Worm (Caenorhabditis elegans) whole organism, midembryonic: Measurements from ENCODE around the gene F14D7.18.
"Not testable (repeated sequence)": the region's sequence is repeated elsewhere in the genome, so short reads cannot be mapped to it uniquely, and the experiment has no call there.

Source experiments
- T22C8.4 ChIP-seq: fragments of 200-800 bp; sonication (Bioruptor generic); IDR thresholded peaks from 2 replicates; pipeline ENCODE4 v1.3.6; 2022; ENCODE audit warnings: missing genetic modification characterization, missing compliant biosample characterization
- cog-1 ChIP-seq: sonication (generic microtip); optimal IDR thresholded peaks from 2 replicates; lab custom pipeline; 2016; ENCODE audit warnings: missing genetic modification characterization, missing compliant biosample characterization
- flt-1 ChIP-seq: fragments of 200-800 bp; sonication (Bioruptor generic); IDR thresholded peaks from 2 replicates; pipeline ENCODE4 v1.3.6; 2022; ENCODE audit warnings: missing genetic modification characterization, missing compliant biosample characterization
- klf-2 ChIP-seq: fragments of 200-800 bp; sonication (Bioruptor generic); conservative IDR thresholded peaks from 2 replicates; pipeline ENCODE4 v1.3.6; 2022; ENCODE audit warnings: missing genetic modification reagents, missing genetic modification characterization, missing compliant biosample characterization
- med-1 ChIP-seq: sonication (generic microtip); optimal IDR thresholded peaks from 2 replicates; lab custom pipeline; 2017; ENCODE audit warnings: missing genetic modification characterization, mild to moderate bottlenecking, missing compliant biosample characterization, antibody characterized with exemption, missing genetic modification reagents; ENCODE audit not compliant: insufficient read depth
- ref-1 ChIP-seq: fragments of 200-800 bp; sonication (Bioruptor generic); conservative IDR thresholded peaks from 2 replicates; pipeline ENCODE4 v1.3.6; 2022; ENCODE audit warnings: missing genetic modification reagents, missing genetic modification characterization, missing compliant biosample characterization
- tab-1 ChIP-seq: fragments of 200-800 bp; sonication (Bioruptor generic); IDR thresholded peaks from 2 replicates; pipeline ENCODE4 v1.3.6; 2022; ENCODE audit warnings: missing genetic modification characterization, missing compliant biosample characterization
- ztf-23 ChIP-seq: fragments of 200-800 bp; sonication (Bioruptor generic); IDR thresholded peaks from 2 replicates; pipeline ENCODE4 v1.3.6; 2022; ENCODE audit warnings: missing genetic modification reagents, missing genetic modification characterization, missing compliant biosample characterization
- ztf-29 ChIP-seq: fragments of 200-800 bp; sonication (Bioruptor generic); IDR thresholded peaks from 2 replicates; pipeline ENCODE4 v1.3.6; 2022; ENCODE audit warnings: missing genetic modification reagents, missing genetic modification characterization, missing compliant biosample characterization

Gene F14D7.18

DNA sequence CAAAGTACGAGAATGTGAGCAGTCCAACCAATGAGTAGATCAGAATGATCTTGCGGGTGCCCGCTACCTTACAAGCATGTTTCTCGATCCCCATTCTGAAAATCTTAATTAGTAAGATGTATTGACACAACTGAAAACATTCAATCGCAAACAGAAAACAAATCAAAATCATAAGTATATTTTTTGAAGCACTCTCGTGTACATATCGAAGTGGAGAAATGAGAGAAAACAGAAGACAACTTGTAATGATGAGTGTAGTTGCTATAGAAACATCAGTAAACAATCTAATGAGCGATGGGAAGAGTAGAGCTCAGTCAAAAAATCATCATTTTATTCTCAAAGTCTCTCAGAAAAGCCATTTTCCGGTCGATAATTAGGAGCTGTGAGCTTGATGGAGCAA is 22.2 kb upstream of the F14D7.18 start, which contains the start of gene F14D7.8:
TSS of gene F14D7.8 (minus strand) at position 101 of the 400 bp plus-strand sequence.
- TF ChIP-seq cog-1 (no peak), klf-2 (GFP tag; lab: Robert Waterston, UW) (no peak)

DNA sequence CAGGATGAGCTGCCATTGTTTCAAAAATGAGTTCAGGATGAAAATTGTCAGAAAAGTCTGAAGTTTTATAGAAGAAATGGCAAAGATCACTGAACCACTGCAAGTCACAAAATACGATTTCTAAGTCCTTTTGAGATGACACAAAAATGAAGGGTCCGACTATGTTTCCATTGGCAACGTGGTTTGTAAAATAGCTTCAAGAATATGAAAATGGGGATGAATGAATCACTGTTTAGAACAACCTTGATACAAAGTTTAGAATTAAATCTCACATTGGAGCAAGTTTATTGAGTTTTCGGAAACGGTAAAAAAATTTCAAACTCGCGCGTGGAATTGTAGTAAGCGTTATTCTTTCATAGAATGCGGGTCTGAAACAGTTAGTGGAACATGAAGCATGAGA is 20.6 kb upstream of the F14D7.18 start, which contains the start of gene ddn-3:
TSS of gene ddn-3 (minus strand) at position 101 of the 400 bp plus-strand sequence.
- TF ChIP-seq flt-1 (no peak), ref-1 (GFP tag; lab: Robert Waterston, UW) (no peak), klf-2 (GFP tag; lab: Robert Waterston, UW) (no peak), T22C8.4 (GFP tag; lab: Robert Waterston, UW) (no peak), ztf-23 (GFP tag; lab: Robert Waterston, UW) (no peak)

DNA sequence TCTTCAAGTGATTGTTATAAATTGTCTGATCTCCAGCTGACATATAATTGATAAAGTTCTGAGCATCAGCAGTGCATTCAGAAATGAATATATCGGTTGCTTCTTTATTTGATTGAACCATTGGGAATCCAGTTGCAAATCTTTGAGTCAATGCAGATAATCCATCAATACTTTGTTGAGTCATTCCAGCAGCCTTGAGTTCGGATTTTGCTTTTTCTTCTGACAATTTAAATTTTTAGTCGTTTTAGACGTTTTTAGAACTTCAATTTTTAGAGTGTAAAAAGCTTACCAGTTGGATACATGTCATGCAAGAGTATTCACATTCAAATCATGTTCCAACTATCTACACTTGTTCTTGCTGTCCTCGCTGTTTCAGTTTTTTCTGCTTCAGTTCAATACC is 19.1 kb upstream of the F14D7.18 start, which contains the start of gene F14D7.14:
TSS of gene F14D7.14 (plus strand) at position 301 of the 400 bp plus-strand sequence.
- not testable (repeated sequence) for TF ChIP-seq flt-1; ztf-29 (GFP tag; lab: Robert Waterston, UW); T22C8.4 (GFP tag; lab: Robert Waterston, UW)

DNA sequence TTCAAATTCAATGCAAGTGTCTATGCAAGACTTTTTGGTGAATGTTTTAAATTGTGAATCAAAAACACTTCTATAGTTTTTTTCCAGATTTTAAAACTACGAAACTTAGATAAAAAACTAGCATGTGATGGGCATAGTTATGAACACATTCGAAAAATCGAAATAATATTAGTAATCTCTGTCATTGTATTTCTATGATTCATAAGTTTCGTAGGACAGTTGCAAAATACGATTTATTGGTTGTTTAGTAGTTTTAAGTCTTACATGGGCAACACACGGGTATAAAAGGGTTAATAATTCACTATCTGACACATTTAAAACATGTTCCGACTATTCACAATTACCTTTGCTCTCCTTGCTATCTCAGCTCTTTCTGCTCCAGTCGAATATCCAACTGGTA is 17.6 kb upstream of the F14D7.18 start, which contains the start of gene spig-5:
TSS of gene spig-5 (plus strand) at position 301 of the 400 bp plus-strand sequence.
- TF ChIP-seq med-1 (GFP tag; lab: Kevin White, UChicago); ztf-23 (GFP tag; lab: Robert Waterston, UW); ztf-29 (GFP tag; lab: Robert Waterston, UW): not testable (repeated sequence)

- not testable (repeated sequence) for TF ChIP-seq ztf-29 (GFP tag; lab: Robert Waterston, UW); T22C8.4 (GFP tag; lab: Robert Waterston, UW); med-1 (GFP tag; lab: Kevin White, UChicago)
These were observed 16.2 kb upstream of the F14D7.18 start, which contains the start of gene spig-4 for ce11 chrV:14306771-14307170. Gene spig-4 (minus strand): TSS chrV:14306871.

ce11 chrV:14301076-14301475 is 10.5 kb upstream of the F14D7.18 start, which contains the start of gene F14D7.6:
Gene F14D7.6 (plus strand): TSS chrV:14301413.
- no peak for TF ChIP-seq tab-1 (GFP tag; lab: Robert Waterston, UW)
- no peak for TF ChIP-seq med-1 (GFP tag; lab: Kevin White, UChicago)
- no peak for TF ChIP-seq klf-2 (GFP tag; lab: Robert Waterston, UW)
- TF ChIP-seq ztf-23 (GFP tag; lab: Robert Waterston, UW): no peak
- TF ChIP-seq flt-1: no peak
- TF ChIP-seq T22C8.4 (GFP tag; lab: Robert Waterston, UW): no peak
- TF ChIP-seq ztf-29 (GFP tag; lab: Robert Waterston, UW): no peak
- no peak for TF ChIP-seq cog-1
- no peak for TF ChIP-seq ref-1 (GFP tag; lab: Robert Waterston, UW)

- no peak for TF ChIP-seq klf-2 (GFP tag; lab: Robert Waterston, UW)
- TF ChIP-seq cog-1: no peak
- TF ChIP-seq ztf-23 (GFP tag; lab: Robert Waterston, UW): no peak
- no peak for TF ChIP-seq ref-1 (GFP tag; lab: Robert Waterston, UW)
- TF ChIP-seq flt-1: no peak
- TF ChIP-seq tab-1 (GFP tag; lab: Robert Waterston, UW): no peak
- TF ChIP-seq ztf-29 (GFP tag; lab: Robert Waterston, UW): no peak
- TF ChIP-seq med-1 (GFP tag; lab: Kevin White, UChicago): no peak
- no peak for TF ChIP-seq T22C8.4 (GFP tag; lab: Robert Waterston, UW)
These were observed 9.1 kb upstream of the F14D7.18 start, which contains the start of the genes spig-3 and F14D7.12 for ce11 chrV:14299569-14300064. Gene spig-3 (minus strand): TSS chrV:14299669. Gene F14D7.12 (plus strand): TSS chrV:14300014.

ce11 chrV:14296499-14296898 is 6.0 kb upstream of the F14D7.18 start, which contains the start of gene F14D7.3:
Gene F14D7.3 (plus strand): TSS chrV:14296799.
- no peak for TF ChIP-seq cog-1
- no peak for TF ChIP-seq flt-1
- TF ChIP-seq T22C8.4 (GFP tag; lab: Robert Waterston, UW): no peak
- TF ChIP-seq ztf-23 (GFP tag; lab: Robert Waterston, UW): no peak
- no peak for TF ChIP-seq klf-2 (GFP tag; lab: Robert Waterston, UW)
- TF ChIP-seq ref-1 (GFP tag; lab: Robert Waterston, UW): no peak

DNA sequence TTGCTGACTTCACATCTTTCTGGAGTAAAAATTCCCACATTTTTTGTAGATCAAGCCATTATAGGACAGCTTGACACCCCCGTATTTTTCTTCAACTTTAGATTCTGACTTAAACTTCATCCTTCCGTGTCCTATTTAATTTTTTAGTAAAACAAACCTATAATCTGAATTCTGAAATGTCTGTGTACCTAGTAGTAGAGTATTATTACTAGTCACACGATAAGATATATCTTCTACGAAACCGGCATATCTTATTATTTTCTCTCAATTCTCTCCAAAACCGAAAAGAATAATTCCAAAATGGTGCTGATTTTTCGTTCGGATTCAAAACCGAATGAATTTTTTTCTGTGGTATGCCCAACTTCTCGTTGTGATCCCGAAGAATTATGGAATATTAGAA is 3.9 kb upstream of the F14D7.18 start, which contains the start of gene F14D7.9:
TSS of gene F14D7.9 (plus strand) at position 301 of the 400 bp plus-strand sequence.
- TF ChIP-seq klf-2 (GFP tag; lab: Robert Waterston, UW): no peak
- TF ChIP-seq ztf-29 (GFP tag; lab: Robert Waterston, UW): no peak
- TF ChIP-seq ztf-23 (GFP tag; lab: Robert Waterston, UW): no peak
- no peak for TF ChIP-seq T22C8.4 (GFP tag; lab: Robert Waterston, UW)
- no peak for TF ChIP-seq ref-1 (GFP tag; lab: Robert Waterston, UW)
- no peak for TF ChIP-seq cog-1
- TF ChIP-seq tab-1 (GFP tag; lab: Robert Waterston, UW): no peak
- no peak for TF ChIP-seq med-1 (GFP tag; lab: Kevin White, UChicago)
- TF ChIP-seq flt-1: no peak

- TF ChIP-seq ztf-23 (GFP tag; lab: Robert Waterston, UW) (no peak), T22C8.4 (GFP tag; lab: Robert Waterston, UW) (no peak), tab-1 (GFP tag; lab: Robert Waterston, UW) (no peak), ref-1 (GFP tag; lab: Robert Waterston, UW) (no peak), ztf-29 (GFP tag; lab: Robert Waterston, UW) (no peak), klf-2 (GFP tag; lab: Robert Waterston, UW) (no peak), med-1 (GFP tag; lab: Kevin White, UChicago) (no peak), flt-1 (no peak), cog-1 (no peak)
These were observed 3.2 kb upstream of the F14D7.18 start, which contains the start of gene F14D7.2 for ce11 chrV:14293667-14294194. Gene F14D7.2 (minus strand): TSS chrV:14293717.
